Worm (Caenorhabditis elegans) whole organism, L4 larva: ENCODE data around the gene Y24D9A.6.

Experiments used
- F10B5.3 ChIP-seq: sonication (generic microtip); optimal IDR thresholded peaks from 2 replicates; lab custom pipeline; 2016; ENCODE audit warnings: mild to moderate bottlenecking, missing genetic modification characterization, missing compliant biosample characterization
- F49E8.2 ChIP-seq: sonication (generic microtip); optimal IDR thresholded peaks from 2 replicates; lab custom pipeline; 2016; ENCODE audit warnings: missing compliant biosample characterization, mild to moderate bottlenecking, missing genetic modification characterization, borderline replicate concordance
- T20F7.1 ChIP-seq: fragments of 200-800 bp; sonication (Bioruptor generic); optimal IDR thresholded peaks from 2 replicates; lab custom pipeline; 2018; ENCODE audit warnings: mild to moderate bottlenecking, missing genetic modification characterization, missing compliant biosample characterization
- Y48G9A.11 ChIP-seq: fragments of 200-800 bp; sonication (Bioruptor generic); IDR thresholded peaks from 2 replicates; pipeline ENCODE4 v1.3.6; 2022; ENCODE audit warnings: missing genetic modification reagents, missing genetic modification characterization, missing compliant biosample characterization
- Y5F2A.4 ChIP-seq: fragments of 200-800 bp; sonication (Bioruptor generic); optimal IDR thresholded peaks from 2 replicates; lab custom pipeline; 2018; ENCODE audit warnings: mild to moderate bottlenecking, missing genetic modification characterization, missing compliant biosample characterization
- aha-1 ChIP-seq: fragments of 150-350 bp; peaks from one replicate; lab custom pipeline; 2014; ENCODE audit warnings: missing biosample characterization, missing genetic modification characterization
- ceh-20 ChIP-seq: fragments of 200-800 bp; sonication (Bioruptor generic); IDR thresholded peaks from 2 replicates; pipeline ENCODE4 v1.3.6; 2022; ENCODE audit warnings: missing genetic modification reagents, missing genetic modification characterization, missing compliant biosample characterization
- ceh-28 ChIP-seq: fragments of 150-350 bp; optimal IDR thresholded peaks from 2 replicates; lab custom pipeline; 2014; ENCODE audit warnings: missing biosample characterization, missing genetic modification reagents, missing genetic modification characterization
- daf-16 ChIP-seq, 3 experiments: sonication (generic microtip); optimal IDR thresholded peaks; 2 replicates each; lab custom pipeline; 2016 to 2017; ENCODE audit warnings: missing genetic modification characterization in 3 of 3, missing genetic modification reagents in 3 of 3, mild to moderate bottlenecking in 2 of 3, missing compliant biosample characterization in 2 of 3, missing biosample characterization in 1 of 3, moderate library complexity in 1 of 3
- dpl-1 ChIP-seq: fragments of 150-350 bp; optimal IDR thresholded peaks from 2 replicates; lab custom pipeline; 2014; ENCODE audit warnings: missing biosample characterization, missing genetic modification reagents, missing genetic modification characterization
- egl-27 ChIP-seq: sonication (generic microtip); optimal IDR thresholded peaks from 3 replicates; lab custom pipeline; 2017; ENCODE audit warnings: missing biosample characterization, missing genetic modification reagents, missing genetic modification characterization
- hlh-11 ChIP-seq: fragments of 200-800 bp; sonication (Bioruptor generic); optimal IDR thresholded peaks from 2 replicates; lab custom pipeline; 2018; ENCODE audit warnings: mild to moderate bottlenecking, missing genetic modification characterization, missing compliant biosample characterization
- jun-1 ChIP-seq: fragments of 150-350 bp; optimal IDR thresholded peaks from 2 replicates; lab custom pipeline; 2014; ENCODE audit warnings: missing biosample characterization, missing genetic modification reagents, missing genetic modification characterization
- lim-7 ChIP-seq: fragments of 200-800 bp; sonication (Bioruptor generic); IDR thresholded peaks from 2 replicates; pipeline ENCODE4 v1.3.6; 2022; ENCODE audit warnings: missing genetic modification characterization, missing compliant biosample characterization
- lin-38 ChIP-seq: fragments of 200-800 bp; sonication (Bioruptor generic); IDR thresholded peaks from 2 replicates; pipeline ENCODE4 v1.3.6; 2022; ENCODE audit warnings: missing genetic modification reagents, missing genetic modification characterization, missing compliant biosample characterization
- lsy-2 ChIP-seq, 2 experiments: fragments of 150-350 bp in 1 of 2; sonication (generic microtip) in 1 of 2; optimal IDR thresholded peaks; 2 replicates each; lab custom pipeline; 2014 to 2017; ENCODE audit warnings: missing biosample characterization in 2 of 2, missing genetic modification characterization in 2 of 2
- madf-9 ChIP-seq: fragments of 200-800 bp; sonication (Bioruptor generic); conservative IDR thresholded peaks from 2 replicates; pipeline ENCODE4 v1.3.6; 2022; ENCODE audit warnings: missing genetic modification reagents, missing genetic modification characterization, missing compliant biosample characterization
- mep-1 ChIP-seq: fragments of 150-350 bp; sonication (generic microtip); optimal IDR thresholded peaks from 3 replicates; lab custom pipeline; 2014; ENCODE audit warnings: missing biosample characterization, missing genetic modification characterization
- mes-2 ChIP-seq: sonication (generic microtip); optimal IDR thresholded peaks from 2 replicates; lab custom pipeline; 2016; ENCODE audit warnings: missing genotype, mild to moderate bottlenecking, missing genetic modification characterization, missing compliant biosample characterization; ENCODE audit not compliant: poor library complexity, severe bottlenecking
- nhr-11 ChIP-seq: fragments of 150-350 bp; optimal IDR thresholded peaks from 2 replicates; lab custom pipeline; 2014; ENCODE audit warnings: missing biosample characterization, missing genetic modification characterization
- nhr-237 ChIP-seq: sonication (generic microtip); optimal IDR thresholded peaks from 2 replicates; lab custom pipeline; 2017; ENCODE audit warnings: missing biosample characterization, missing genetic modification characterization
- nhr-6 ChIP-seq: fragments of 150-350 bp; optimal IDR thresholded peaks from 2 replicates; lab custom pipeline; 2014; ENCODE audit warnings: missing biosample characterization, missing genetic modification characterization
- vab-7 ChIP-seq: fragments of 200-800 bp; sonication (Bioruptor generic); IDR thresholded peaks from 2 replicates; pipeline ENCODE4 v1.3.6; 2022; ENCODE audit warnings: missing genetic modification reagents, missing genetic modification characterization, missing compliant biosample characterization
- zfp-3 ChIP-seq: fragments of 200-800 bp; sonication (Bioruptor generic); conservative IDR thresholded peaks from 2 replicates; pipeline ENCODE4 v1.3.6; 2022; ENCODE audit warnings: missing genetic modification reagents, missing genetic modification characterization, missing compliant biosample characterization
- ztf-11 ChIP-seq: fragments of 150-350 bp; optimal IDR thresholded peaks from 2 replicates; lab custom pipeline; 2014; ENCODE audit warnings: missing biosample characterization, missing genetic modification characterization

Gene Y24D9A.6

ce11 chrIV:4360497-4360896, 39.7 kb downstream of the Y24D9A.6 start, which contains the start of gene F55F10.1 (continued):
- TF ChIP-seq ztf-11: no peak
- no peak for TF ChIP-seq Y48G9A.11 (GFP tag; lab: Robert Waterston, UW)
- TF ChIP-seq T20F7.1 (GFP tag; lab: Kevin White, UChicago): no peak
- peak; percentile 22 for TF ChIP-seq ceh-28 (tag; lab: Kevin White, UChicago)
- peak; percentile 40 for TF ChIP-seq hlh-11 (tag; lab: Kevin White, UChicago)
- TF ChIP-seq nhr-6 (tag; lab: Kevin White, UChicago): peak; percentile 33
- TF ChIP-seq jun-1 (tag; lab: Kevin White, UChicago): no peak
- TF ChIP-seq F10B5.3: no peak
- TF ChIP-seq nhr-11 (tag; lab: Kevin White, UChicago): no peak
- TF ChIP-seq nhr-237 (tag; lab: Kevin White, UChicago): no peak
- no peak for TF ChIP-seq madf-9 (GFP tag; lab: Robert Waterston, UW)

ce11 chrIV:4359653-4360052, 40.5 kb downstream of the Y24D9A.6 start, which contains the start of gene F55F10.3:
Gene F55F10.3 (plus strand): TSS chrIV:4359953.
- no peak for TF ChIP-seq vab-7 (GFP tag; lab: Robert Waterston, UW)

ce11 chrIV:4357296-4357695, 42.9 kb downstream of the Y24D9A.6 start, which contains the start of gene sars-2:
Gene sars-2 (plus strand): TSS chrIV:4357636.
- TF ChIP-seq lsy-2 (tag; optimal IDR thresholded peaks at IDR 0.05; lab: Kevin White, UChicago) (peak in 1 of 2 experiments; percentile 71), mep-1 (peak; percentile 31), daf-16 (GFP tag; optimal IDR thresholded peaks at IDR 0.05; lab: Kevin White, UChicago) (no peak), daf-16 (tag; optimal IDR thresholded peaks at IDR 0.05; lab: Kevin White, UChicago) (peak; percentile 20), lim-7 (GFP tag; lab: Robert Waterston, UW) (no peak), zfp-3 (no peak), nhr-11 (tag; lab: Kevin White, UChicago) (no peak), lin-38 (peak; percentile 90), mes-2 (tag; lab: Kevin White, UChicago) (peak; percentile 52), dpl-1 (GFP tag; lab: Kevin White, UChicago) (peak; percentile 87), egl-27 (tag; lab: Kevin White, UChicago) (no peak), F49E8.2 (tag; lab: Kevin White, UChicago) (no peak), ceh-20 (no peak), nhr-6 (tag; lab: Kevin White, UChicago) (peak; percentile 20), Y5F2A.4 (GFP tag; lab: Kevin White, UChicago) (no peak)

- no peak for TF ChIP-seq aha-1 (tag; lab: Kevin White, UChicago)
Observed at ce11 chrIV:4356879-4357278, 43.3 kb downstream of the Y24D9A.6 start, which contains the start of gene W03B1.9. Gene W03B1.9 (minus strand): TSS chrIV:4356979.
